Fruit fly (Drosophila melanogaster) S2 (cell line): ENCODE results near the gene CG12116.

ENCODE experiments used
- CG8478 ChIP-seq: fragments of >200 bp; optimal IDR thresholded peaks from 2 replicates; lab custom pipeline; 2018
- CTCF ChIP-seq, 2 experiments: fragments of >200 bp; optimal IDR thresholded peaks; 2 replicates each; lab custom pipeline; 2018

The CG12116 gene

DNA sequence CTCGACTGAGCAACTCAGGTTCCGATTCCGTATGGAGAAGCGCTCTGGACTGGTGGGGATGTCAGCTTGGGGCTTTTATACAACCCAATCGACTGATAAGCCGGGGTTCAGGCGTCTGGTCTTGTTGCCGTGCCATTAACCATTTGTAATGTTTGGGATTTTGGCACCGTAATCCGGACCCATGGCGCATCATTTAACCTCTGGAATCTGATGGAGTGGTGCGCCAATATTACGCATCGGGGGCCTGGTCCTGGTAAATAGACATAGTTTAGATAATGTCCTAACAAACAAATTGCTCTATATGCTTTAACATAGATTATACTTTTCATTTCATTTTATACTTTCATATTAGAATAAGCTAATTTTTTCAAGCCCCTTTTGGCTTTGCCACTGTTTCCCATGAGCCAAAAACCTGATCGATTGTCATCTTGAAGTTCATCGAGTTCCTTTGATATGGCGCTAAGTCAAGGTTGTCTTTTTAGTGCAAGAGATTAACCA, at the start of gene CG12116:
Gene CG12116, minus strand, starts transcription at position 51 of the 498 bp plus-strand sequence.
- TF ChIP-seq CG8478 (lab: Kevin White, UChicago) (no peak), CTCF (optimal IDR thresholded peaks at IDR 0.05; lab: Kevin White, UChicago) (no peak)

DNA sequence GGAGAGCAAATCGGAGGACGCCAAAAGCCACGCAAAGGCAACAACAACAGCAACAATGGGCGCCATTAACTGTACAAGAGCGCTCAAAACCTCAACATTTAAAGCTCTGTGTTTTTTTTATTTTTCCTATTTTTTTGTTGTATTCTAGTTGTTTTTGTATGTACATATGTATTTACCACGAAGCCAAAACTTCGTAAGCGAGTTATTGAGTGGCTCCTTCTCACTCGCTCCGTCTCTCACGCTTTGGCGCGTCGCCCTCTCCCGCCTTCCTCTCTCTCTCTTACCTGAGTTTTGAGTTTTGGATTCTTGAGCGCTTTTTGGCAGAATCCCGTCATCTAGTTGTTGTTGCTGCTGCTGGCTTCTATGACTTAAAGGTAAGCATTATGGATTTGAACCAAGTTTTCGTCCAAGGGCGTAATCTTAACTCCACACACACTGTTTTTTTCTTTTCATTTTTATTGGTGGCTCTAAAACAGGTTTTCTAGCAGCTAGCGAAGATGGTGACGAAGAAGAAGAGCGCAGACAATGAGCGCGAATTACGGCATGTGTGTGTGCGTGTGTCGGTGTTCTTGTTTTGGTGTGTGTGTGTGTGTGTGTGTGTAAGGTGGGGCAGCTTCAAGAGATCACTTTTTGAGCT, 49.3 kb upstream of the CG12116 start:
- TF ChIP-seq CTCF (optimal IDR thresholded peaks at IDR 0.05; lab: Kevin White, UChicago), result no peak
- no peak for TF ChIP-seq CG8478 (lab: Kevin White, UChicago)

DNA sequence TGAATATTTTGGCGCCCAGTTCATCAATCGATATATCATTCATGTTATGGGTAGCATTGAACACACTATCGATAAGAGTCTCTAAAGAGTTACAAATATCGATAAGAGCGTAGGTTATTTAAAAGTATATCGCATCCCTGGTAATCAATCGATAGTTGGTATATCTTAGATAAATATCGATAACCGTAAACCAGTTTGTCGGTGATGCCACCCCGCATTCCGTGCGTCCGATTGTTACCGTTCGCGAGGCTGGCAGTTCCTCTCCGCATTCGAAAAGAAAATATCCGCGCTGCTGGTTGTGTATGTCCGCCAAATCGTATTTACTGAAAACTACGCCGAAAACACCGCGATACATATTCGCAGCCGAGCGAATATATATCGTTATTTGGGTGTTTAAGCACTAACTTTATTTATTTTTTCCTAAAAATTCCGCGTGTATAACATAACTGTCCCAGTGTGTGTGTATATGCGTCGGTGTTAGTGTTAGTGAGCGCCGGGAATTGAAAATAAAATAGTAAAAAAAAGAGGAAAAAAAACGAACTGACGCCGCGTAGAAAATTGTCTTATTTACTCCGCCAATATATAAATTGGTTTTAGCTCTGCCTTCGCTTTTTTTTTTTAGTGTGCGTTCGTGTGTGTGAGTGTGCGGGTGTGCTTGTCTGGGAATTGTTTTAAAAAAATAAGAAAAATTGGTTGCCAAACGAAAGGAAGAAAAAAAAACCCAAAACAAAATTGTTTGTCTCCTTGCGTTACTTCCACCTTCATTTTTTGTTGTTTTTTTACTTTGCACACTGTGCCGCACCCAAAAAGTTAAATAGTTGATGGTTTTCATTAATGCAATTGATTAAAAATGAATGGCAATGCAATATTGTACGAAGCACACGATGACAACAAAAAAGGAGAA, 48.6 kb upstream of the CG12116 start, which contains the start of gene Nrg:
Gene Nrg, plus strand, starts transcription at position 253 of the 904 bp plus-strand sequence.
- TF ChIP-seq CTCF (optimal IDR thresholded peaks at IDR 0.05; lab: Kevin White, UChicago) (peak; percentile 31 to 46), CG8478 (lab: Kevin White, UChicago) (no peak)

DNA sequence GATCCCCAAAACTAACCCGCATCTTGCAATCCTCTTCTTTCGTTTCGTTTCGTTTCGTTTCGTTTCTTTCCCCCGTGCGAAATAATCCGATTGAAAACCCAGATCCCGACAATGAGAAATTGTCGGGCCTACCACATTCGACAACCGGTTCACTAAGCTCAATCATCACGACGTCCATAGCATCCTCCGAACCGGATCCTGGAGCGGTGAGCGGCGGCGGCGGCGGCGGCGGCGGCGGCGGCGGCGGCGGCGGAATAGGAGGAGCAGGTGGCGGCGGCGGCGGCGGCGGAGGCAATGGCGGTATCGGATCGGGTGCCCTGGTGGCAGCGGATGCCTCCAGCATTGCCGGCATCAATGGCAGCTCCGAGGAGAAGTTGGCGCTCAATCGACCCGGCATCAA, 43.4 kb upstream of the CG12116 start:
- TF ChIP-seq CG8478 (lab: Kevin White, UChicago) (no peak), CTCF (optimal IDR thresholded peaks at IDR 0.05; lab: Kevin White, UChicago) (no peak)

- TF ChIP-seq CTCF (optimal IDR thresholded peaks at IDR 0.05; lab: Kevin White, UChicago), result no peak
- TF ChIP-seq CG8478 (lab: Kevin White, UChicago), result no peak
Observed at dm6 chrX:8510731-8511130, 41.9 kb upstream of the CG12116 start.

DNA sequence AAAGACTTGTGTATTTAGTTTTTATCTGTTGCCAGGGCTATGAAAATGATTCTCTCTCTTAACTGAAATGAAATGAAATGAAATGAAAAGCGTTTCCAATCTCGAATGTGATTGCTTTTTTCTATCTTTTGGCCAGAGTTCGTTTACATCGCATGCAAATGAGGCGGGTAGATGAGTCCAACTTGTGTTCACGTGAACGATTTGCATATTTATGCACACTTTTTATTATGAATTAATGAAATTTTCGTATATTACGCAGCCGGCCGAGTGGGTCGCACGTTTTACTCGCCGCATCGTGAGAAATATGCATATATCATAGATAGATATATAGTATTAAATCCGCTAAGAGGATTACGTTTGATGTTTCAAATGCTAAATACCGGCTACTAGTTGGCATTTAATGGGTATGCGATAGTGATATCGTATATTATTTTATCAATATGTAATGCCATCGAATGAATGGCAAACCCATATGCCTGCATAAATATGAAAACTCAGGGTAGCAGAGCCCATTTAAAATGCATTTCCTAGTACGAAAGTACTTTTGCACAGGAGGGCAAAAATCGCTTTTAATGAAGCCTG, 36.3 kb upstream of the CG12116 start:
- TF ChIP-seq CTCF (optimal IDR thresholded peaks at IDR 0.05; lab: Kevin White, UChicago) (no peak), CG8478 (lab: Kevin White, UChicago) (no peak)

- TF ChIP-seq CG8478 (lab: Kevin White, UChicago), result no peak
- no peak for TF ChIP-seq CTCF (optimal IDR thresholded peaks at IDR 0.05; lab: Kevin White, UChicago)
Observed at dm6 chrX:8502053-8502452, 33.2 kb upstream of the CG12116 start.

DNA sequence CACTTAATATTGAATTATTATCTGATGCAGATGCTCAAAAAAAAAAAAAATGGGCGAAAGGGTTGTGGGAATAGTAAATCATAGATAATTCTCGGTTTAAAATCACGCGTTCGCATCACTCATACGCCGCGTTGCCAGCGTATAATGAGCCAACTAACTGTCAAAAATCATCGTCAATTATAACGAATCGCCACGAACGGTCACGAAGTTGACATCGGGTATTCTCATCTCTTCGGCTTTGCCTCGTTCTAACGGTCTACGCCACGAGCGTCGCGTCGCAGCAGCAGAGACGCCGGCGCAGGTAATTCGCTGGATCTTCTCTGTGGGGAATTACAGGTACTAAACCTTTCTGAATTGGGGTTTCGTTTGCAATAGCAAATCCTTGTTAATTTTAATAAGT, 32.6 kb upstream of the CG12116 start:
- TF ChIP-seq CG8478 (lab: Kevin White, UChicago) (no peak), CTCF (optimal IDR thresholded peaks at IDR 0.05; lab: Kevin White, UChicago) (no peak)

dm6 chrX:8499151-8499550, 30.3 kb upstream of the CG12116 start:
- TF ChIP-seq CG8478 (lab: Kevin White, UChicago) (no peak), CTCF (optimal IDR thresholded peaks at IDR 0.05; lab: Kevin White, UChicago) (no peak)

DNA sequence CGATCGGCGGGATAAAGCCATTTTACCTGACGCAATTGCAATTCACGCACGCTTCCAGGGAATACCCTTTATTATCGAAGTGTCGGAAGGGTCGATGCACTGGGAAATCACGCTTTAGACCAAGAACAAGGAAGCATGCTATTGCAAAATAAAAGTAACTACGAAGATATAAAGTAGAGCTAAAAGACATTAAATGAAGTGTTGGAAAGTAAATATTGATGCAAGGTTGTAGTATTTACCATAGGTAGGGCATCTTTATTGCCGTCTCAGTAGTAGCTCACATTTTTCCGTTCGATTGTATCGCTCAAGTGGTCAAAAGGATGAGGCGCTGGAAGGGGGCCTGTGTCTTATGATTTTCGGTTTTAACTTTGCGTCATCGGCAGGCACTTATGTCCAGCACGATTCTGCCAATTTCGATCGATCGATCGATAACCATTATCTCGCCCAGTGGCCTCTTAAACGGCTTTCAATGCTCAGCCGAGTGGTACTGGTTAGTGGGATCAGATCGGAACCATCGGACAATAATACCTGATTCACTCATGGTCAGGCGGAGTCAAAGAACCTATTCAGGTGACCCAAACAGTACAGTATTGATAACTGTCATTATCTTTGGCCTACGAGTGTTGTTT, 28.9 kb upstream of the CG12116 start:
- TF ChIP-seq CG8478 (lab: Kevin White, UChicago) (no peak), CTCF (optimal IDR thresholded peaks at IDR 0.05; lab: Kevin White, UChicago) (no peak)

DNA sequence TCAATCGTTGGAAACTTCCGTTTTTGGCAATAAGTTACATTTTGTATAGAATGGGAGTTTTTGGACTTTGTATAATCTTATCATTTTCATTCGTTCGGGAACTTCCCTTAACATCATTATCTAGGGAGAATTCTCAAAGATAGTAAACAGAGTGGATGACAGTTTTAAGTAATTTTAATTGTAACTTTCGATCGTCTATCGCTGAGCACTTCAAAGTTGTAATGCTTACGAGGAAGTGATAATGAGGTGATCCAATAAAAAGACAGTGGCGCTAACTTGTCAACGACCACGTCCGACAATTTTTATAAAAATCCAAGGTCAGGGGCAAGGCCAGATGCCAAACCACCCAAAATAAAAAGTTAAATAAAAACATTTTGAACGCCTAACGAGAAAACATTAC, 27.6 kb upstream of the CG12116 start:
- TF ChIP-seq CTCF (optimal IDR thresholded peaks at IDR 0.05; lab: Kevin White, UChicago) (no peak), CG8478 (lab: Kevin White, UChicago) (no peak)

- no peak for TF ChIP-seq CTCF (optimal IDR thresholded peaks at IDR 0.05; lab: Kevin White, UChicago)
- TF ChIP-seq CG8478 (lab: Kevin White, UChicago), result no peak
Observed at dm6 chrX:8493473-8493872, 24.7 kb upstream of the CG12116 start.

dm6 chrX:8492849-8493248, 24.0 kb upstream of the CG12116 start:
- no peak for TF ChIP-seq CG8478 (lab: Kevin White, UChicago)
- TF ChIP-seq CTCF (optimal IDR thresholded peaks at IDR 0.05; lab: Kevin White, UChicago), result no peak

DNA sequence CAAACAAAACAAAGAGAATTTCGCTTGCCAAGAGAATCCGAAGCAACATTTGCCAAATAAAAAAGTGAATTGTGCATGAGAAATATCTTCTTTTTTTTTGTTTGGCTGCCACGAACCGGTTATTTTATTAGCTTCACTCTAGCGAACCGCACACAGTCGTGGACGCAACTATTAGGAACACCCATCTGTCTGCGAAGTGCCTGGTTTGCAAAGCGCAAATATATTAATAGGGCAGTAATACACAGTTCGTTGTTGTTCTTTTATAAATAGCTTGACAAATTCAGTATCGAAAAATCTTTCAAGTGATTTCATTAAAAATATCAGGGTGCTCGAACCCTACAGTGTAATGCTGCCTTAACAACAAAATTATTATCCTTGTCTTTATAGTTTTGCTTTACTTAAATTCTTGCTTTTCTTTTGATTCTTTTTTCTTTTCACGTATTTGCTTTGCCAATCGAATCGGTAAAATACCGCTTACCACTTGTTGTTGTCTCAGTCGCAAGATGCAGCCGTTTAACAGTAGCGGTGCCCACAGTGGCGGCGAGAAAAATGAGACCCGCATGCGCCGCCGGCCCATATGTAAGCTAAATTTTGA, 22.7 kb upstream of the CG12116 start:
- TF ChIP-seq CG8478 (lab: Kevin White, UChicago) (no peak), CTCF (optimal IDR thresholded peaks at IDR 0.05; lab: Kevin White, UChicago) (no peak)
